Fruit fly (Drosophila melanogaster) whole organism: Measurements from ENCODE around the gene CG9777.

Experiments
- CG8478 ChIP-seq: fragments of >200 bp; optimal IDR thresholded peaks from 2 replicates; lab custom pipeline; 2018; ENCODE audit warnings: inconsistent platforms
- Dll ChIP-seq: fragments of >200 bp; optimal IDR thresholded peaks from 2 replicates; lab custom pipeline; 2017
- EcR ChIP-seq, 2 experiments: fragments of >200 bp; optimal IDR thresholded peaks; 2 replicates each; lab custom pipeline; 2017; ENCODE audit warnings: missing biosample characterization in 2 of 2, missing genetic modification characterization in 2 of 2, missing genetic modification reagents in 2 of 2
- pan ChIP-seq: fragments of >200 bp; optimal IDR thresholded peaks from 2 replicates; lab custom pipeline; 2017
- psq ChIP-seq: fragments of >200 bp; optimal IDR thresholded peaks from 2 replicates; lab custom pipeline; 2017
- usp ChIP-seq: fragments of >200 bp; optimal IDR thresholded peaks from 2 replicates; lab custom pipeline; 2017; ENCODE audit warnings: missing biosample characterization, missing genetic modification characterization, mixed read lengths

The CG9777 gene

DNA sequence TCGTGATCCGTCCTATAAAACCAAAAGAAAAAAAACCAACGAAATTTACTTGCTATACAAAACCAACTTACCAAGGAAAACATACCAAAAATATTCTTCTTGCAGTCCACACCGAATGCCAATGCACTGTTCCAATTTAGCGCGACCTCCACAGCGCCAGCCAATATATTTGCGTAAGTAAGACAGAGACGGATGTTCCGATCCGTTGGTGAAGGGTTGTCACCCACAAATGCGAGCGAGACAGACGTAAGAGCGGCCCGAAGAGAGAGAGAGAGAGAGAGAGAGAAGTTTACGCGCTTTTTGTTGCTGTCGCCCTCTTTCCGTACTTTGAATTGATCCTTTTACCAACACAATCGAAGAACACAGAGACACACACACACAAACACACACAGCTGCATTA lies 24.2 kb downstream of the CG9777 start:
- TF ChIP-seq EcR (GFP tag; optimal IDR thresholded peaks at IDR 0.05; lab: Kevin White, UChicago) (no peak), CG8478 (lab: Kevin White, UChicago) (peak; percentile 70)

DNA sequence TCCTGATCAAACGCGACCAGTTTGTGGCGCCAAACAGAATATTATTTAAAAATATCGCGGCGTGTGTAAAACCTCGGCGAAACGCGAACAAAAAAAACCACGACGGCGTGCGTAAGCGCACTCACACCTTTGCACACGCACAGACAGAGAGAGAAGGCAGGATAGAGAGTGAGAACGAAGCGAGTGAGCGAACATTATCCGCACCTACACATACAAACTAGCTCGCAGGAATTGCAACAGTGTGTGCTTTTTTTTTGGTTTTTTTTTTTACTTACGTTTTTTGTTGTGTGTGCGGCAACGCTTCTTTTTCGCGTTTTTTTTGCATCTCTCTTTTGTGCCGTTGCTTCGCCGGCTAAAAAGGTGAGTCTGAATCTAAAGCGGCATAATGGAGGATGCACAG lies 32.3 kb downstream of the CG9777 start:
- TF ChIP-seq usp (GFP tag; lab: Kevin White, UChicago), result no peak
- no peak for TF ChIP-seq psq (lab: Kevin White, UChicago)
- no peak for TF ChIP-seq pan (lab: Kevin White, UChicago)
- TF ChIP-seq CG8478 (lab: Kevin White, UChicago), result peak; percentile 20

DNA sequence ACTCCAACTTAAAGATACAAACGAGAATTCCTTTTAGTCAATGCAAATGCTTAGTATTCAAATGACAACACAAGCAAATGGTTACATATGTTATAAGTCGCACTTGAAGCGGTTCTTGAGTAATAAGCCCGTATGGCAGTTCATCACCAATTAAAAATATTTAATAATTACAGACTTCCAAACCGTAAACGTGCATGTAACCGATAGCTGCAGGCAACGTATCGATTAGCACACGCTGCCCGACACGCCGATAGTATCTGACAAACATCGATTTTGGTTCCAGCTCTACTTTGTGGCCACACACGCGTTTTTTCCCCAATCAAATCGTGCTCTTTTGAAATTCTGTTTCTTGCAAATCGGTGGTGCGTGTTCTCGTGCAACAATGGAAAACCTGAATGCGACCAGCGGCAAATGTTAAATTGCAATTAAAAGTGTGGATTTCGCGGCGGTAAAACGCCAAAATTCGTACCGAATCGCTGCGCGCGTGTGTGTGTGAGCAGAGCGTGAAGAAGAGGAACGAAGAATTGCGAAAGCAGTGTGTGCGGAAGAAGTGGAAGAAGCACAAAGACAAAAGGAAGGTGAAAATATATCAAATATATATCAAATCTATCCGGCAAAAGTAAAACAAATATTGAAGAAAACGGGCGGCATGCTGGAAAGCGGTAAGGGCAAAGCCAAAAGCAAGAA lies 32.9 kb downstream of the CG9777 start, which contains the start of the genes CG9784 and Nup153:
Gene CG9784, minus strand, starts transcription at position 238 of the 687 bp plus-strand sequence.
Gene Nup153, plus strand, starts transcription at position 264 of the 687 bp plus-strand sequence.
- TF ChIP-seq CG8478 (lab: Kevin White, UChicago) (no peak), usp (GFP tag; lab: Kevin White, UChicago) (no peak), Dll (lab: Kevin White, UChicago) (no peak), pan (lab: Kevin White, UChicago) (no peak), psq (lab: Kevin White, UChicago) (no peak), EcR (GFP tag; optimal IDR thresholded peaks at IDR 0.05; lab: Kevin White, UChicago) (no peak)

dm6 chrX:16598336-16598977 lies 33.6 kb downstream of the CG9777 start:
- TF ChIP-seq pan (lab: Kevin White, UChicago) (no peak), psq (lab: Kevin White, UChicago) (no peak), EcR (GFP tag; optimal IDR thresholded peaks at IDR 0.05; lab: Kevin White, UChicago) (no peak), CG8478 (lab: Kevin White, UChicago) (no peak), usp (GFP tag; lab: Kevin White, UChicago) (no peak), Dll (lab: Kevin White, UChicago) (no peak)

- no peak for TF ChIP-seq EcR (GFP tag; optimal IDR thresholded peaks at IDR 0.05; lab: Kevin White, UChicago)
- TF ChIP-seq CG8478 (lab: Kevin White, UChicago), result no peak
- no peak for TF ChIP-seq usp (GFP tag; lab: Kevin White, UChicago)
- no peak for TF ChIP-seq psq (lab: Kevin White, UChicago)
Measured at dm6 chrX:16596250-16596793, 35.7 kb downstream of the CG9777 start.

DNA sequence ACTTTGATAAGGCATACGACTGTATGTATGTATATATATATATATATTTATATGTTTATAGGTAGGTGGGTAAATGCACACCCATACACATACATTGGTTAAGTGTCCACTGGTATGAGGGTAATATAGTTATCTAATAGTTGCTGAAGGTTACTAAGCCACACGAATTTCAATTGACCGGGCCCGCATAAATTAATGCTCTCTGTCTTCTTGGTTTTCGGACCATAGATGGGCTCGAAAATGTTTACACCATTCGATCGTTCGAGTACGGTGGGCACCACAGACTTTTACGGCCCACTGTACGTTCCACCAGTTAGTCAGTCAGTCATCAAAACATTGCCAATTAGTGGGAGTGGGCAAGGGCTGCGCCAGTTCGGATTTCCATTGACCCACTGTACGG lies 36.6 kb downstream of the CG9777 start:
- TF ChIP-seq pan (lab: Kevin White, UChicago), result no peak
- TF ChIP-seq Dll (lab: Kevin White, UChicago), result no peak
- no peak for TF ChIP-seq usp (GFP tag; lab: Kevin White, UChicago)
- TF ChIP-seq psq (lab: Kevin White, UChicago), result no peak
- TF ChIP-seq EcR (GFP tag; optimal IDR thresholded peaks at IDR 0.05; lab: Kevin White, UChicago), result no peak
- TF ChIP-seq CG8478 (lab: Kevin White, UChicago), result no peak

dm6 chrX:16593418-16593817 lies 38.6 kb downstream of the CG9777 start, which contains the start of the genes SMC3 and Ubc7:
TSS of gene SMC3 (minus strand) at chrX:16593439.
TSS of gene Ubc7 (plus strand) at chrX:16593677.
- TF ChIP-seq usp (GFP tag; lab: Kevin White, UChicago) (no peak), psq (lab: Kevin White, UChicago) (no peak)

DNA sequence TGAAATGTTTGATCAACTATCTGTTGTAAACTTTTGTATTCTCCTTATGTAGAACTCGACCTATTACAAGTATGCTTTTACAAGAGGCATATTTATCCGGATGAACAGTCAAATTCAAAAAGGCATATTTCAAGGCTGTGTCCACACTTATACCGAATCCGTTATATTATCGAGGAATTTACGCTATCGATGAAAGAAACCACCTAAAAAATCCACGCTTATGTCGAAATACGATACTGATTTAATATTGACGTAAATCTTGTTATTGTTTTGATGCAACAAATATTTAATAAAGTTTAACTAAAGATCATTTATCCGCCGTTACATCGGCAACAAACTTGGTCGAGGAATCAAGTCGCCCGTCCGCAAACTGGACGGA lies 44.4 kb downstream of the CG9777 start, which contains the start of gene CG13014:
Gene CG13014, plus strand, starts transcription at position 206 of the 379 bp plus-strand sequence.
- TF ChIP-seq psq (lab: Kevin White, UChicago), result no peak
- TF ChIP-seq usp (GFP tag; lab: Kevin White, UChicago), result no peak
- no peak for TF ChIP-seq Dll (lab: Kevin White, UChicago)
- TF ChIP-seq pan (lab: Kevin White, UChicago), result no peak
- no peak for TF ChIP-seq CG8478 (lab: Kevin White, UChicago)
- TF ChIP-seq EcR (GFP tag; optimal IDR thresholded peaks at IDR 0.05; lab: Kevin White, UChicago), result no peak

- no peak for TF ChIP-seq pan (lab: Kevin White, UChicago)
- no peak for TF ChIP-seq EcR (GFP tag; optimal IDR thresholded peaks at IDR 0.05; lab: Kevin White, UChicago)
- TF ChIP-seq usp (GFP tag; lab: Kevin White, UChicago), result no peak
- no peak for TF ChIP-seq CG8478 (lab: Kevin White, UChicago)
- TF ChIP-seq psq (lab: Kevin White, UChicago), result no peak
- no peak for TF ChIP-seq Dll (lab: Kevin White, UChicago)
Measured at dm6 chrX:16587021-16587667, 44.9 kb downstream of the CG9777 start, which contains the start of gene CanA-14F. TSS of gene CanA-14F (minus strand) at chrX:16587172.

- TF ChIP-seq EcR (GFP tag; optimal IDR thresholded peaks at IDR 0.05; lab: Kevin White, UChicago), result no peak
- TF ChIP-seq Dll (lab: Kevin White, UChicago), result no peak
- TF ChIP-seq pan (lab: Kevin White, UChicago), result peak; percentile 28
- no peak for TF ChIP-seq psq (lab: Kevin White, UChicago)
- peak; percentile 65 for TF ChIP-seq CG8478 (lab: Kevin White, UChicago)
- TF ChIP-seq usp (GFP tag; lab: Kevin White, UChicago), result no peak
Measured at dm6 chrX:16586178-16586890, 45.7 kb downstream of the CG9777 start.
